Fruit fly (Drosophila melanogaster) whole organism, wandering third instar larva: Measurements from ENCODE around the gene TwdlX.

Experiments used
- CrebA ChIP-seq: fragments of 200-800 bp; sonication (Bioruptor generic); optimal IDR thresholded peaks from 2 replicates; lab custom pipeline; 2016; ENCODE audit warnings: missing biosample characterization, mild to moderate bottlenecking, missing genetic modification characterization, borderline replicate concordance
- Dfd ChIP-seq: fragments of >200 bp; optimal IDR thresholded peaks from 2 replicates; lab custom pipeline; 2017; ENCODE audit warnings: missing biosample characterization, missing genetic modification characterization
- Dif ChIP-seq: fragments of 200-275, 200-300 bp; sonication (Bioruptor generic); optimal IDR thresholded peaks from 2 replicates; lab custom pipeline; 2018; ENCODE audit warnings: missing biosample characterization, missing genetic modification characterization; ENCODE audit not compliant: partially characterized antibody
- GATAd ChIP-seq: sonication (Bioruptor generic); optimal IDR thresholded peaks from 2 replicates; lab custom pipeline; 2016; ENCODE audit warnings: missing biosample characterization, missing genetic modification characterization
- HLH106 ChIP-seq: fragments of 200-800 bp; optimal IDR thresholded peaks from 3 replicates; lab custom pipeline; 2019; ENCODE audit warnings: missing biosample characterization, mild to moderate bottlenecking, missing genetic modification characterization, moderate library complexity
- Hnf4 ChIP-seq: fragments of 200-800 bp; sonication (Bioruptor generic); optimal IDR thresholded peaks from 2 replicates; lab custom pipeline; 2016; ENCODE audit warnings: missing biosample characterization, mild to moderate bottlenecking, missing genetic modification characterization
- Jra ChIP-seq: sonication (Bioruptor generic); optimal IDR thresholded peaks from 2 replicates; lab custom pipeline; 2016; ENCODE audit warnings: missing biosample characterization, missing genetic modification characterization
- Myc ChIP-seq: fragments of >200 bp; optimal IDR thresholded peaks from 2 replicates; lab custom pipeline; 2017
- OdsH ChIP-seq: fragments of 200-800 bp; sonication (Bioruptor generic); optimal IDR thresholded peaks from 2 replicates; lab custom pipeline; 2016; ENCODE audit warnings: missing biosample characterization, mild to moderate bottlenecking, missing genetic modification characterization
- Rel ChIP-seq, 2 experiments: fragments of 200-800 bp; sonication (Bioruptor generic) in 1 of 2; optimal IDR thresholded peaks; 2 replicates in 1 of 2; 3 replicates in 1 of 2; lab custom pipeline; 2016 to 2019; ENCODE audit warnings: mild to moderate bottlenecking in 2 of 2, missing biosample characterization in 2 of 2, missing genetic modification characterization in 2 of 2, moderate library complexity in 1 of 2
- Sp1 ChIP-seq: fragments of 200-800 bp; sonication (Bioruptor generic); optimal IDR thresholded peaks from 3 replicates; lab custom pipeline; 2019; ENCODE audit warnings: missing biosample characterization, mild to moderate bottlenecking, missing genetic modification characterization, moderate library complexity
- Vsx2 ChIP-seq: fragments of 200-300, 225-300 bp; sonication (Bioruptor generic); optimal IDR thresholded peaks from 2 replicates; lab custom pipeline; 2018; ENCODE audit warnings: missing biosample characterization, missing genetic modification characterization; ENCODE audit not compliant: partially characterized antibody
- br ChIP-seq: fragments of 200-800 bp; sonication (Bioruptor generic); optimal IDR thresholded peaks from 2 replicates; lab custom pipeline; 2016; ENCODE audit warnings: missing biosample characterization, missing genetic modification characterization
- brk ChIP-seq: fragments of 200-800 bp; sonication (Bioruptor generic); optimal IDR thresholded peaks from 2 replicates; lab custom pipeline; 2016; ENCODE audit warnings: missing biosample characterization, mild to moderate bottlenecking, missing genetic modification characterization
- dl ChIP-seq, 2 experiments: fragments of 175-275, 200-275 bp in 1 of 2; fragments of 200-275 bp in 1 of 2; sonication (Bioruptor generic); optimal IDR thresholded peaks; lab custom pipeline; 2018; ENCODE audit warnings: mild to moderate bottlenecking in 2 of 2, missing biosample characterization in 2 of 2, missing genetic modification characterization in 2 of 2, moderate library complexity in 2 of 2; ENCODE audit not compliant: partially characterized antibody in 2 of 2, insufficient read depth in 1 of 2
- dmrt93B ChIP-seq: fragments of 200-800 bp; sonication (Bioruptor generic); optimal IDR thresholded peaks from 2 replicates; lab custom pipeline; 2018; ENCODE audit warnings: missing biosample characterization, mild to moderate bottlenecking, missing genetic modification characterization
- ey ChIP-seq: fragments of 200-800 bp; sonication (Bioruptor generic); optimal IDR thresholded peaks from 2 replicates; lab custom pipeline; 2016; ENCODE audit warnings: missing biosample characterization, missing genetic modification characterization
- foxo ChIP-seq, 2 experiments: fragments of 200-800 bp; sonication (Bioruptor generic); optimal IDR thresholded peaks; 2 replicates in 1 of 2; 3 replicates in 1 of 2; lab custom pipeline; 2016 to 2017; ENCODE audit warnings: missing biosample characterization in 2 of 2, missing genetic modification characterization in 2 of 2
- fru ChIP-seq: fragments of 200-800 bp; sonication (Bioruptor generic); optimal IDR thresholded peaks from 3 replicates; lab custom pipeline; 2016; ENCODE audit warnings: missing biosample characterization, mild to moderate bottlenecking, missing genetic modification characterization
- h ChIP-seq: fragments of 200-800 bp; sonication (Bioruptor generic); optimal IDR thresholded peaks from 3 replicates; lab custom pipeline; 2016; ENCODE audit warnings: missing biosample characterization, mild to moderate bottlenecking, missing genetic modification characterization
- jim ChIP-seq: fragments of 175-275, 200-325 bp; sonication (Bioruptor generic); optimal IDR thresholded peaks from 2 replicates; lab custom pipeline; 2016; ENCODE audit warnings: missing biosample characterization, mild to moderate bottlenecking, missing genetic modification characterization
- lola ChIP-seq: fragments of >200 bp; optimal IDR thresholded peaks from 2 replicates; lab custom pipeline; 2017; ENCODE audit warnings: missing biosample characterization, missing genetic modification characterization
- psq ChIP-seq: fragments of 200-800 bp; sonication (Bioruptor generic); optimal IDR thresholded peaks from 3 replicates; lab custom pipeline; 2017; ENCODE audit warnings: missing biosample characterization, mild to moderate bottlenecking, missing genetic modification characterization, moderate library complexity
- rgr ChIP-seq: fragments of 200-800 bp; sonication (Bioruptor generic); optimal IDR thresholded peaks from 3 replicates; lab custom pipeline; 2016; ENCODE audit warnings: missing biosample characterization, mild to moderate bottlenecking, missing genetic modification characterization
- sage ChIP-seq: fragments of 200-800 bp; sonication (Bioruptor generic); optimal IDR thresholded peaks from 2 replicates; lab custom pipeline; 2016; ENCODE audit warnings: missing biosample characterization, mild to moderate bottlenecking, missing genetic modification characterization
- sv ChIP-seq: fragments of 200-800 bp; sonication (Bioruptor generic); optimal IDR thresholded peaks from 3 replicates; lab custom pipeline; 2016; ENCODE audit warnings: missing biosample characterization, missing genetic modification characterization
- tai ChIP-seq: sonication (Bioruptor generic); optimal IDR thresholded peaks from 2 replicates; lab custom pipeline; 2016; ENCODE audit warnings: missing biosample characterization, missing genetic modification characterization
- usp ChIP-seq: fragments of >200 bp; optimal IDR thresholded peaks from 2 replicates; lab custom pipeline; 2017; ENCODE audit warnings: missing biosample characterization, missing genetic modification characterization
- woc ChIP-seq: sonication (Bioruptor generic); optimal IDR thresholded peaks from 2 replicates; lab custom pipeline; 2016; ENCODE audit warnings: missing biosample characterization, mild to moderate bottlenecking, missing genetic modification characterization

TwdlX gene

dm6 chrX:16723203-16724173 lies 7.4 kb upstream of the TwdlX start:
- TF ChIP-seq Jra (peak; percentile 30), OdsH (GFP tag; lab: Kevin White, UChicago) (peak; percentile 72), Hnf4 (GFP tag; lab: Kevin White, UChicago) (peak; percentile 49), Dfd (GFP tag; lab: Kevin White, UChicago) (no peak), Dif (peak; percentile 3), HLH106 (tag; lab: Kevin White, UChicago) (peak; percentile 65), dl (GFP tag; optimal IDR thresholded peaks at IDR 0.05; lab: Kevin White, UChicago; ENCODE audit: insufficient read depth in 1 of 2, partially characterized antibody in 2 of 2) (peak; percentile 31 to 42), brk (peak; percentile 19), usp (GFP tag; lab: Kevin White, UChicago) (no peak), psq (GFP tag; lab: Kevin White, UChicago) (peak; percentile 39), CrebA (GFP tag; lab: Kevin White, UChicago) (peak; percentile 40), tai (GFP tag; lab: Kevin White, UChicago) (peak; percentile 31), Myc (lab: Kevin White, UChicago) (no peak), dmrt93B (peak; percentile 40), woc (peak; percentile 43), rgr (GFP tag; lab: Kevin White, UChicago) (peak; percentile 79), sv (GFP tag; lab: Kevin White, UChicago) (peak; percentile 74), Vsx2 (GFP tag; lab: Kevin White, UChicago) (no peak), br (GFP tag; lab: Kevin White, UChicago) (peak; percentile 56), Sp1 (GFP tag; lab: Kevin White, UChicago) (peak; percentile 78), foxo (GFP tag; optimal IDR thresholded peaks at IDR 0.05; lab: Kevin White, UChicago) (peak in 1 of 2 experiments; percentile 64), ey (GFP tag; lab: Kevin White, UChicago) (peak; percentile 80), sage (GFP tag; lab: Kevin White, UChicago) (no peak), h (GFP tag; lab: Kevin White, UChicago) (peak; percentile 59), fru (GFP tag; lab: Kevin White, UChicago) (peak; percentile 68), jim (GFP tag; lab: Kevin White, UChicago) (no peak)

- no peak for TF ChIP-seq sv (GFP tag; lab: Kevin White, UChicago)
- TF ChIP-seq Myc (lab: Kevin White, UChicago): no peak
- TF ChIP-seq usp (GFP tag; lab: Kevin White, UChicago): no peak
- TF ChIP-seq dl (GFP tag; optimal IDR thresholded peaks at IDR 0.05; lab: Kevin White, UChicago; ENCODE audit: insufficient read depth in 1 of 2, partially characterized antibody in 2 of 2): no peak
- no peak for TF ChIP-seq h (GFP tag; lab: Kevin White, UChicago)
- TF ChIP-seq fru (GFP tag; lab: Kevin White, UChicago): peak; percentile 5
- TF ChIP-seq HLH106 (tag; lab: Kevin White, UChicago): no peak
- TF ChIP-seq Dfd (GFP tag; lab: Kevin White, UChicago): no peak
Measured at dm6 chrX:16724544-16724943, 6.3 kb upstream of the TwdlX start.

- no peak for TF ChIP-seq HLH106 (tag; lab: Kevin White, UChicago)
- TF ChIP-seq fru (GFP tag; lab: Kevin White, UChicago): no peak
- no peak for TF ChIP-seq Dfd (GFP tag; lab: Kevin White, UChicago)
- TF ChIP-seq CrebA (GFP tag; lab: Kevin White, UChicago): no peak
- no peak for TF ChIP-seq woc
- no peak for TF ChIP-seq lola (GFP tag; lab: Kevin White, UChicago)
- no peak for TF ChIP-seq br (GFP tag; lab: Kevin White, UChicago)
- no peak for TF ChIP-seq sv (GFP tag; lab: Kevin White, UChicago)
- no peak for TF ChIP-seq ey (GFP tag; lab: Kevin White, UChicago)
- TF ChIP-seq OdsH (GFP tag; lab: Kevin White, UChicago): no peak
- TF ChIP-seq jim (GFP tag; lab: Kevin White, UChicago): no peak
- TF ChIP-seq rgr (GFP tag; lab: Kevin White, UChicago): no peak
- TF ChIP-seq Rel (GFP tag; optimal IDR thresholded peaks at IDR 0.05; lab: Kevin White, UChicago): no peak
- TF ChIP-seq Rel (tag; optimal IDR thresholded peaks at IDR 0.05; lab: Kevin White, UChicago): no peak
- TF ChIP-seq tai (GFP tag; lab: Kevin White, UChicago): no peak
- TF ChIP-seq Myc (lab: Kevin White, UChicago): no peak
- TF ChIP-seq usp (GFP tag; lab: Kevin White, UChicago): no peak
- no peak for TF ChIP-seq GATAd (GFP tag; lab: Kevin White, UChicago)
- TF ChIP-seq, all 38 proteins: peak for 0
Measured at dm6 chrX:16733244-16733643, 2.4 kb downstream of the TwdlX start.
